Fruit fly (Drosophila melanogaster): ENCODE data around the gene indra.

indra gene

dm6 chr3L:1319097-1319725, 23.0 kb downstream of the indra start (continued):
- TF ChIP-seq gcm (GFP tag; optimal IDR thresholded peaks at IDR 0.05) (peak; percentile 68), pum (GFP tag; optimal IDR thresholded peaks at IDR 0.05) (peak; percentile 69), HHEX (GFP tag; optimal IDR thresholded peaks at IDR 0.05) (peak; percentile 70), Awh (GFP tag; IDR thresholded peaks at IDR 0.05) (peak; percentile 82), ab (GFP tag; optimal IDR thresholded peaks at IDR 0.05) (no peak), CG1233 (GFP tag; optimal IDR thresholded peaks at IDR 0.05) (peak; percentile 64), Atf-2 (GFP tag; optimal IDR thresholded peaks at IDR 0.05) (peak; percentile 52), CrebB (tag; optimal IDR thresholded peaks at IDR 0.05) (peak; percentile 58), CG9437 (GFP tag; optimal IDR thresholded peaks at IDR 0.05) (peak; percentile 38), psq (GFP tag; optimal IDR thresholded peaks at IDR 0.05) (no peak), Xrp1 (GFP tag; IDR thresholded peaks at IDR 0.05) (peak; percentile 89), CG2202 (tag; optimal IDR thresholded peaks at IDR 0.05) (peak; percentile 43), Scr (GFP tag; IDR thresholded peaks at IDR 0.05; ENCODE audit: partially characterized antibody) (no peak), Xbp1 (GFP tag; optimal IDR thresholded peaks at IDR 0.05) (peak; percentile 86), shn (GFP tag; optimal IDR thresholded peaks at IDR 0.05) (peak; percentile 47), CG17568 (GFP tag; optimal IDR thresholded peaks at IDR 0.05) (no peak), Drgx (GFP tag; IDR thresholded peaks at IDR 0.05) (peak; percentile 89), Opbp (GFP tag; IDR thresholded peaks at IDR 0.05; ENCODE audit: partially characterized antibody) (no peak), stwl (tag; optimal IDR thresholded peaks at IDR 0.05) (no peak)

DNA sequence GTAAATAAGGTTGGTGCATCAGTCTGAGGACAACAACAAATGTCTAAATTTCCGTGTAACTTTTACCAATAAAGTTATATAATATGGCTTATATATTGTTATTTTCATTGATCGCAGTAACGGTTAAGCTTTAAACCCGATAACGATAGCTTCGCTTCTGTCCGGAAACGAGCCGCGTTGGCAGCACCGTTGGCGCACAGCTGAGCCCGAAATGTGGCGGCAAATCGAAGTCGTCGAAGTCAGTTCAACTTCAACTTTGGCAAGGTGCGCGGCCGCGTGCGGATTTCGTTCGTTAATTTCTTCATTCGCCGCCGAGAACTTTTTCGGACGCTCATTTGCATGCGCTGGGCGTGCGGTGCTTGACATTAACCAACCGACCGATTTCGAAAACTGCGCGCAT, 24.0 kb downstream of the indra start, which contains the start of gene Myo61F:
Gene Myo61F (plus strand): TSS at position 240 of the 400 bp plus-strand sequence.
- TF ChIP-seq pzg (GFP tag; optimal IDR thresholded peaks at IDR 0.05) (peak; percentile 74), Pdp1 (GFP tag; optimal IDR thresholded peaks at IDR 0.05) (peak in 1 of 2 experiments; percentile 94), Fer1 (GFP tag; optimal IDR thresholded peaks at IDR 0.05) (peak; percentile 15), dysf (GFP tag; IDR thresholded peaks at IDR 0.05) (0 out of 3 replicates have a peak, but pooled peaks have one; percentile 23), vvl (GFP tag; IDR thresholded peaks at IDR 0.05) (peak; percentile 74), Hr78 (GFP tag; optimal IDR thresholded peaks at IDR 0.05) (peak in 1 of 2 experiments; percentile 38), HmgZ (tag; optimal IDR thresholded peaks at IDR 0.05) (peak; percentile 27), sens (GFP tag) (peak; percentile 27), Bgb (GFP tag; IDR thresholded peaks at IDR 0.05; ENCODE audit: partially characterized antibody) (peak; percentile 58), Sry-δ (GFP tag; optimal IDR thresholded peaks at IDR 0.05) (peak; percentile 12), gce (GFP tag; IDR thresholded peaks at IDR 0.05) (0 out of 3 replicates have a peak, but pooled peaks have one; percentile 23), CG34224 (GFP tag; IDR thresholded peaks at IDR 0.05; ENCODE audit: partially characterized antibody) (peak; percentile 61; the same call in 1 of the 3 replicates), CG7839 (tag; optimal IDR thresholded peaks at IDR 0.05) (no peak), CG2116 (GFP tag; optimal IDR thresholded peaks at IDR 0.05) (peak; percentile 2), hbn (GFP tag; IDR thresholded peaks at IDR 0.05; ENCODE audit: partially characterized antibody) (peak; percentile 48), stwl (tag; optimal IDR thresholded peaks at IDR 0.05) (peak; percentile 9), fd3F (GFP tag; optimal IDR thresholded peaks at IDR 0.05) (no peak), CG15601 (tag; optimal IDR thresholded peaks at IDR 0.05) (peak; percentile 54), CG15514 (GFP tag; optimal IDR thresholded peaks at IDR 0.05) (peak; percentile 63), Scr (GFP tag; IDR thresholded peaks at IDR 0.05; ENCODE audit: partially characterized antibody) (peak; percentile 54), CG3995 (GFP tag; optimal IDR thresholded peaks at IDR 0.05) (peak; percentile 87), CG7987 (GFP tag; optimal IDR thresholded peaks at IDR 0.05) (peak; percentile 20), E2f2 (GFP tag; IDR thresholded peaks at IDR 0.05) (peak; percentile 89), knrl (GFP tag; IDR thresholded peaks at IDR 0.05; ENCODE audit: partially characterized antibody) (0 out of 3 replicates have a peak, but pooled peaks have one; percentile 23), ato (GFP tag; IDR thresholded peaks at IDR 0.05; ENCODE audit: partially characterized antibody) (peak; percentile 44; the same call in 1 of the 2 replicates), nau (GFP tag; optimal IDR thresholded peaks at IDR 0.05) (no peak), Dll (GFP tag; IDR thresholded peaks at IDR 0.05; ENCODE audit: partially characterized antibody) (peak; percentile 54; the same call in 3 of the 4 replicates), Gsc (GFP tag; IDR thresholded peaks at IDR 0.05) (no peak), CG17186 (GFP tag; optimal IDR thresholded peaks at IDR 0.05) (peak; percentile 72), ci (GFP tag; IDR thresholded peaks at IDR 0.05) (peak; percentile 34; the same call in 1 of the 3 replicates)

Data from whole organism, embryonic.